Worm (Caenorhabditis elegans) whole organism, L2 larva: ENCODE measurements around the gene glr-6.
A peak's percentile ranks its signal among the peaks of the same experiment; 100 is the strongest.

Experiments used
- C34F6.9 ChIP-seq: fragments of 150-350 bp; optimal IDR thresholded peaks from 2 replicates; lab custom pipeline; 2014; ENCODE audit warnings: missing biosample characterization, missing genetic modification characterization
- F13H6.1 ChIP-seq: sonication (generic microtip); optimal IDR thresholded peaks from 2 replicates; lab custom pipeline; 2016; ENCODE audit warnings: missing genetic modification characterization, missing compliant biosample characterization
- Y55F3AM.14 ChIP-seq: fragments of 200-800 bp; sonication (Bioruptor generic); optimal IDR thresholded peaks from 2 replicates; lab custom pipeline; 2018; ENCODE audit warnings: mild to moderate bottlenecking, missing genetic modification characterization, missing compliant biosample characterization
- ZK546.5 ChIP-seq: sonication (generic microtip); optimal IDR thresholded peaks from 2 replicates; lab custom pipeline; 2017; ENCODE audit warnings: missing biosample characterization, missing genetic modification characterization
- alr-1 ChIP-seq: fragments of 150-350 bp; optimal IDR thresholded peaks from 2 replicates; lab custom pipeline; 2014; ENCODE audit warnings: missing biosample characterization, missing genetic modification characterization
- aly-2 ChIP-seq: fragments of 150-350 bp; optimal IDR thresholded peaks from 2 replicates; lab custom pipeline; 2014; ENCODE audit warnings: missing biosample characterization, missing genetic modification characterization
- blmp-1 ChIP-seq: sonication (generic microtip); optimal IDR thresholded peaks from 2 replicates; lab custom pipeline; 2017; ENCODE audit warnings: missing genetic modification characterization, mild to moderate bottlenecking, missing compliant biosample characterization, antibody characterized with exemption, moderate library complexity; ENCODE audit not compliant: insufficient read depth
- ceh-16 ChIP-seq: fragments of 150-350 bp; optimal IDR thresholded peaks from 2 replicates; lab custom pipeline; 2014; ENCODE audit warnings: missing biosample characterization, missing genetic modification characterization
- ceh-82 ChIP-seq: fragments of 150-350 bp; optimal IDR thresholded peaks from 2 replicates; lab custom pipeline; 2014; ENCODE audit warnings: missing biosample characterization, missing genetic modification characterization
- crh-2 ChIP-seq: sonication (generic microtip); optimal IDR thresholded peaks from 2 replicates; lab custom pipeline; 2017; ENCODE audit warnings: missing biosample characterization, missing genetic modification characterization
- egl-27 ChIP-seq: sonication (generic microtip); optimal IDR thresholded peaks from 3 replicates; lab custom pipeline; 2017; ENCODE audit warnings: missing biosample characterization, missing genetic modification reagents, missing genetic modification characterization
- elt-1 ChIP-seq: fragments of 150-350 bp; optimal IDR thresholded peaks from 2 replicates; lab custom pipeline; 2014; ENCODE audit warnings: missing biosample characterization, missing genetic modification characterization
- elt-3 ChIP-seq: sonication (generic microtip); optimal IDR thresholded peaks from 2 replicates; lab custom pipeline; 2017; ENCODE audit warnings: missing biosample characterization, missing genetic modification characterization
- fos-1 ChIP-seq: fragments of 150-350 bp; optimal IDR thresholded peaks from 2 replicates; lab custom pipeline; 2014; ENCODE audit warnings: missing biosample characterization, missing genetic modification characterization
- gmeb-1 ChIP-seq: fragments of 150-350 bp; optimal IDR thresholded peaks from 2 replicates; lab custom pipeline; 2014; ENCODE audit warnings: missing biosample characterization, missing genetic modification characterization
- lin-11 ChIP-seq: fragments of 150-350 bp; sonication (generic microtip); optimal IDR thresholded peaks from 2 replicates; lab custom pipeline; 2014; ENCODE audit warnings: missing biosample characterization, missing genetic modification characterization, inconsistent platforms, mixed read lengths
- lin-13 ChIP-seq: fragments of 150-350 bp; optimal IDR thresholded peaks from 2 replicates; lab custom pipeline; 2014; ENCODE audit warnings: missing biosample characterization, missing genetic modification reagents, missing genetic modification characterization
- lsy-2 ChIP-seq, 2 experiments: fragments of 150-350 bp in 1 of 2; sonication (generic microtip) in 1 of 2; optimal IDR thresholded peaks; 2 replicates each; lab custom pipeline; 2014 to 2017; ENCODE audit warnings: missing biosample characterization in 2 of 2, missing genetic modification characterization in 2 of 2
- mab-5 ChIP-seq: fragments of 150-350 bp; optimal IDR thresholded peaks from 2 replicates; lab custom pipeline; 2014; ENCODE audit warnings: missing biosample characterization, missing genetic modification characterization
- mbf-1 ChIP-seq: sonication (generic microtip); optimal IDR thresholded peaks from 2 replicates; lab custom pipeline; 2017; ENCODE audit warnings: missing biosample characterization, missing genetic modification characterization
- mdl-1 ChIP-seq, 2 experiments: fragments of 150-350 bp in 1 of 2; sonication (generic microtip) in 1 of 2; optimal IDR thresholded peaks; 2 replicates each; lab custom pipeline; 2017; ENCODE audit warnings: missing biosample characterization in 2 of 2, missing genetic modification characterization in 2 of 2
- nhr-10 ChIP-seq: sonication (generic microtip); optimal IDR thresholded peaks from 2 replicates; lab custom pipeline; 2017; ENCODE audit warnings: missing biosample characterization, missing genetic modification characterization
- nhr-11 ChIP-seq: fragments of 150-350 bp; optimal IDR thresholded peaks from 2 replicates; lab custom pipeline; 2014; ENCODE audit warnings: missing biosample characterization, missing genetic modification characterization
- nhr-12 ChIP-seq: fragments of 150-350 bp; optimal IDR thresholded peaks from 2 replicates; lab custom pipeline; 2014; ENCODE audit warnings: missing biosample characterization, missing genetic modification characterization
- nhr-129 ChIP-seq: fragments of 150-350 bp; optimal IDR thresholded peaks from 2 replicates; lab custom pipeline; 2014; ENCODE audit warnings: missing biosample characterization, missing genetic modification characterization
- nhr-23 ChIP-seq: fragments of 150-350 bp; optimal IDR thresholded peaks from 2 replicates; lab custom pipeline; 2014; ENCODE audit warnings: missing biosample characterization, missing genetic modification reagents, missing genetic modification characterization
- nhr-237 ChIP-seq: fragments of 150-350 bp; optimal IDR thresholded peaks from 2 replicates; lab custom pipeline; 2014; ENCODE audit warnings: missing biosample characterization, missing genetic modification characterization
- nhr-25 ChIP-seq: fragments of 150-350 bp; sonication (generic microtip); optimal IDR thresholded peaks from 3 replicates; lab custom pipeline; 2014; ENCODE audit warnings: missing biosample characterization, missing genetic modification characterization
- nhr-6 ChIP-seq: fragments of 150-350 bp; optimal IDR thresholded peaks from 2 replicates; lab custom pipeline; 2014; ENCODE audit warnings: missing biosample characterization, missing genetic modification characterization
- nhr-77 ChIP-seq: fragments of 150-350 bp; optimal IDR thresholded peaks from 2 replicates; lab custom pipeline; 2014; ENCODE audit warnings: missing biosample characterization, missing genetic modification characterization
- sem-4 ChIP-seq: fragments of 150-350 bp; optimal IDR thresholded peaks from 2 replicates; lab custom pipeline; 2014; ENCODE audit warnings: missing biosample characterization, missing genetic modification reagents, missing genetic modification characterization
- skn-1 ChIP-seq: sonication (generic microtip); optimal IDR thresholded peaks from 2 replicates; lab custom pipeline; 2017; ENCODE audit warnings: missing biosample characterization, missing genetic modification characterization
- sma-9 ChIP-seq, 2 experiments: fragments of 150-350 bp in 1 of 2; sonication (generic microtip) in 1 of 2; optimal IDR thresholded peaks; 2 replicates each; lab custom pipeline; 2014 to 2016; ENCODE audit warnings: missing genetic modification characterization in 2 of 2, mild to moderate bottlenecking in 1 of 2, missing biosample characterization in 1 of 2, missing compliant biosample characterization in 1 of 2, missing genetic modification reagents in 1 of 2, moderate library complexity in 1 of 2
- snpc-4 ChIP-seq: fragments of 150-350 bp; optimal IDR thresholded peaks from 2 replicates; lab custom pipeline; 2014; ENCODE audit warnings: missing biosample characterization, missing genetic modification characterization
- unc-55 ChIP-seq: fragments of 150-350 bp; sonication (generic microtip); optimal IDR thresholded peaks from 3 replicates; lab custom pipeline; 2014; ENCODE audit warnings: missing biosample characterization, missing genetic modification reagents, missing genetic modification characterization
- unc-62 ChIP-seq: fragments of 150-350 bp; optimal IDR thresholded peaks from 2 replicates; lab custom pipeline; 2014; ENCODE audit warnings: missing biosample characterization, missing genetic modification reagents, missing genetic modification characterization
- ztf-1 ChIP-seq: fragments of 200-800 bp; sonication (Bioruptor generic); conservative IDR thresholded peaks from 2 replicates; pipeline ENCODE4 v1.3.6; 2022; ENCODE audit warnings: missing genetic modification characterization, missing compliant biosample characterization
- ztf-4 ChIP-seq: fragments of 150-350 bp; optimal IDR thresholded peaks from 2 replicates; lab custom pipeline; 2014; ENCODE audit warnings: missing biosample characterization, missing genetic modification characterization

glr-6 gene

DNA sequence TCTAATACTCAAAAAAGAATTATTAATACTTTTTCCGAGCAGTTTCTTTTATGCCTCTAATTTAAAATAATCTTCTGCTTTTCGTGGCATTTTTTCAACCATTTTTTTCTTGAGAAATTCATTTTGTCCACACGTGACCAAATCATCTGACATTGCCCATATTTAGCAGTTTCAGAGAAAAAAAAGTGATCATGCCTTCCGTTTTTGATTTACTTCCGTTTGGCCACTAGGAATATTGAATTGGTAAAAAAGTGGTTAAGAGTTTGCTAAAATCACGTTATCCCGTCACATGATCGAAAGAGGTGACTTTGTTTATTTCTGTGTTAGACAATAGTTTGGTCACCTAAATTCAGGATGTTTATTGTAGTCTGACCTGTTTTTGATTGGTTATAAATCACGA, 36.1 kb downstream of the glr-6 start:
- TF ChIP-seq lin-11 (no peak), C34F6.9 (tag; lab: Kevin White, UChicago) (peak; percentile 38), F13H6.1 (no peak), nhr-129 (tag; lab: Kevin White, UChicago) (peak; percentile 43), ZK546.5 (tag; lab: Kevin White, UChicago) (no peak), Y55F3AM.14 (no peak)

- no peak for TF ChIP-seq unc-62 (GFP tag; lab: Kevin White, UChicago)
- no peak for TF ChIP-seq gmeb-1
- TF ChIP-seq ztf-4, result no peak
- no peak for TF ChIP-seq nhr-25 (tag; lab: Kevin White, UChicago)
- no peak for TF ChIP-seq nhr-11 (tag; lab: Kevin White, UChicago)
- TF ChIP-seq ztf-1 (GFP tag; lab: Robert Waterston, UW), result no peak
- no peak for TF ChIP-seq nhr-237 (tag; lab: Kevin White, UChicago)
- TF ChIP-seq blmp-1, result no peak
- TF ChIP-seq crh-2, result no peak
- TF ChIP-seq nhr-12, result no peak
- TF ChIP-seq ZK546.5 (tag; lab: Kevin White, UChicago), result no peak
- TF ChIP-seq lin-13, result no peak
- no peak for TF ChIP-seq elt-1 (tag; lab: Kevin White, UChicago)
- no peak for TF ChIP-seq alr-1
- no peak for TF ChIP-seq mdl-1 (tag; optimal IDR thresholded peaks at IDR 0.05; lab: Kevin White, UChicago)
- TF ChIP-seq mbf-1 (tag; lab: Kevin White, UChicago), result no peak
- TF ChIP-seq nhr-23 (tag; lab: Kevin White, UChicago), result no peak
- no peak for TF ChIP-seq C34F6.9 (tag; lab: Kevin White, UChicago)
These were observed 39.0 kb downstream of the glr-6 start for ce11 chrX:6801546-6801945.

- TF ChIP-seq nhr-10 (tag; lab: Kevin White, UChicago) (no peak), nhr-25 (tag; lab: Kevin White, UChicago) (no peak), ceh-82 (tag; lab: Kevin White, UChicago) (no peak), ztf-1 (GFP tag; lab: Robert Waterston, UW) (no peak), snpc-4 (no peak), nhr-6 (no peak), sem-4 (tag; lab: Kevin White, UChicago) (no peak), fos-1 (no peak), nhr-77 (no peak), mab-5 (tag; lab: Kevin White, UChicago) (no peak)
- TF ChIP-seq, all 48 proteins: peak for 0
These were observed 40.7 kb downstream of the glr-6 start, which contains the start of gene M03A8.3 for ce11 chrX:6799776-6800175. M03A8.3 (plus strand) TSS chrX:6800053.

ce11 chrX:6795843-6796521, 44.5 kb downstream of the glr-6 start:
- TF ChIP-seq egl-27 (no peak), lsy-2 (tag; optimal IDR thresholded peaks at IDR 0.05; lab: Kevin White, UChicago) (no peak), nhr-6 (no peak), gmeb-1 (no peak), unc-55 (GFP tag; lab: Kevin White, UChicago) (no peak), nhr-23 (tag; lab: Kevin White, UChicago) (no peak), ceh-16 (tag; lab: Kevin White, UChicago) (peak; percentile 87), skn-1 (tag; lab: Kevin White, UChicago) (no peak), nhr-12 (no peak), snpc-4 (no peak), elt-3 (tag; lab: Kevin White, UChicago) (no peak), aly-2 (no peak), fos-1 (peak; percentile 44), nhr-11 (tag; lab: Kevin White, UChicago) (no peak), blmp-1 (no peak), sma-9 (GFP tag; optimal IDR thresholded peaks at IDR 0.05; lab: Kevin White, UChicago) (no peak), sma-9 (tag; optimal IDR thresholded peaks at IDR 0.05; lab: Kevin White, UChicago) (no peak), nhr-25 (tag; lab: Kevin White, UChicago) (no peak)
- TF ChIP-seq, all 48 proteins: peak for 2
